Fruit fly (Drosophila melanogaster) whole organism, embryonic: ENCODE results near the gene CG42558.
A peak's percentile ranks its signal among the peaks of the same experiment; 100 is the strongest.

Experiments
- Abd-B ChIP-seq: fragments of 200-800 bp; sonication (Bioruptor generic); optimal IDR thresholded peaks from 2 replicates; lab custom pipeline; 2018; ENCODE audit warnings: missing biosample characterization, mild to moderate bottlenecking, missing genetic modification characterization, moderate library complexity
- Adf1 ChIP-seq: fragments of 200-800 bp; sonication (Bioruptor generic); IDR thresholded peaks from 2 replicates; pipeline ENCODE4 v1.3.6; 2022; ENCODE audit warnings: missing biosample characterization, missing genetic modification characterization
- Atf3 ChIP-seq: fragments of 200-800 bp; sonication (Bioruptor generic); optimal IDR thresholded peaks from 3 replicates; lab custom pipeline; 2016; ENCODE audit warnings: missing biosample characterization, missing genetic modification characterization
- Awh ChIP-seq: fragments of 200-800 bp; sonication (Bioruptor generic); IDR thresholded peaks from 2 replicates; pipeline ENCODE4, ENCODE4 v1.3.6; 2022; ENCODE audit warnings: missing biosample characterization, missing genetic modification characterization
- CG10209 ChIP-seq: fragments of 200-800 bp; sonication (Bioruptor generic); optimal IDR thresholded peaks from 3 replicates; lab custom pipeline; 2017; ENCODE audit warnings: missing biosample characterization, mild to moderate bottlenecking, missing genetic modification characterization, missing genetic modification reagents
- CG12236 ChIP-seq: fragments of 200-800 bp; sonication (Bioruptor generic); optimal IDR thresholded peaks from 2 replicates; lab custom pipeline; 2016; ENCODE audit warnings: missing biosample characterization, missing genetic modification characterization
- CG13424 ChIP-seq: fragments of 200-800 bp; sonication (Bioruptor generic); optimal IDR thresholded peaks from 2 replicates; lab custom pipeline; 2019; ENCODE audit warnings: missing biosample characterization, mild to moderate bottlenecking, missing genetic modification characterization, moderate library complexity
- CG13894 ChIP-seq: fragments of 200-800 bp; sonication (Bioruptor generic); optimal IDR thresholded peaks from 3 replicates; lab custom pipeline; 2018; ENCODE audit warnings: missing biosample characterization, mild to moderate bottlenecking, missing genetic modification characterization, moderate library complexity
- CG15011 ChIP-seq: fragments of 200-800 bp; sonication (Bioruptor generic); optimal IDR thresholded peaks from 3 replicates; lab custom pipeline; 2018; ENCODE audit warnings: missing biosample characterization, mild to moderate bottlenecking, missing genetic modification characterization
- CG16815 ChIP-seq: fragments of 200-800 bp; sonication (Bioruptor generic); optimal IDR thresholded peaks from 3 replicates; lab custom pipeline; 2017; ENCODE audit warnings: missing biosample characterization, mild to moderate bottlenecking, missing genetic modification characterization
- CG17361 ChIP-seq: fragments of 200-800 bp; sonication (Bioruptor generic); IDR thresholded peaks from 3 replicates; pipeline ENCODE4 v1.3.6; 2022; ENCODE audit warnings: missing biosample characterization, missing genetic modification characterization
- CG7786 ChIP-seq: fragments of 200-800 bp; sonication (Bioruptor generic); optimal IDR thresholded peaks from 2 replicates; lab custom pipeline; 2016; ENCODE audit warnings: missing biosample characterization, missing genetic modification characterization
- CG7928 ChIP-seq: fragments of 200-800 bp; sonication (Bioruptor generic); optimal IDR thresholded peaks from 2 replicates; lab custom pipeline; 2017; ENCODE audit warnings: missing biosample characterization, mild to moderate bottlenecking, missing genetic modification characterization
- CG7963 ChIP-seq: fragments of 200-800 bp; sonication (Bioruptor generic); IDR thresholded peaks from 3 replicates; pipeline ENCODE4 v1.3.6; 2022; ENCODE audit warnings: missing biosample characterization, missing genetic modification characterization; ENCODE audit not compliant: partially characterized antibody
- CG8281 ChIP-seq: fragments of 200-800 bp; sonication (Bioruptor generic); optimal IDR thresholded peaks from 2 replicates; lab custom pipeline; 2018; ENCODE audit warnings: missing biosample characterization, mild to moderate bottlenecking, missing genetic modification characterization, moderate library complexity
- CG8765 ChIP-seq: fragments of 200-800 bp; sonication (Bioruptor generic); IDR thresholded peaks from 2 replicates; pipeline ENCODE4 v1.3.6; 2022; ENCODE audit warnings: missing biosample characterization, missing genetic modification characterization
- CG8924 ChIP-seq: fragments of 200-800 bp; optimal IDR thresholded peaks from 3 replicates; lab custom pipeline; 2019; ENCODE audit warnings: missing biosample characterization, mild to moderate bottlenecking, missing genetic modification characterization, moderate library complexity
- CG9437 ChIP-seq: fragments of 200-800 bp; sonication (Bioruptor generic); optimal IDR thresholded peaks from 2 replicates; lab custom pipeline; 2018; ENCODE audit warnings: missing biosample characterization, mild to moderate bottlenecking, missing genetic modification characterization
- CG9932 ChIP-seq: fragments of 200-800 bp; sonication (Bioruptor generic); IDR thresholded peaks from 2 replicates; pipeline ENCODE4 v1.3.6; 2022; ENCODE audit warnings: missing biosample characterization, missing genetic modification characterization
- CoRest ChIP-seq: fragments of 200-800 bp; sonication (Bioruptor generic); optimal IDR thresholded peaks from 3 replicates; lab custom pipeline; 2018; ENCODE audit warnings: missing biosample characterization, mild to moderate bottlenecking, missing genetic modification characterization, moderate library complexity
- Dll ChIP-seq: fragments of 200-800 bp; sonication (Bioruptor generic); IDR thresholded peaks from 4 replicates; pipeline ENCODE4 v1.3.6; 2022; ENCODE audit warnings: missing biosample characterization, missing genetic modification characterization; ENCODE audit not compliant: partially characterized antibody
- Dref ChIP-seq: fragments of 200-800 bp; sonication (Bioruptor generic); IDR thresholded peaks from 2 replicates; pipeline ENCODE4 v1.3.6; 2022; ENCODE audit warnings: missing biosample characterization, missing genetic modification characterization
- Hand ChIP-seq: fragments of 200-800 bp; sonication (Bioruptor generic); optimal IDR thresholded peaks from 2 replicates; lab custom pipeline; 2017; ENCODE audit warnings: mild to moderate bottlenecking, missing biosample characterization, missing genetic modification reagents, missing genetic modification characterization
- Hr3 ChIP-seq: fragments of 200-800 bp; sonication (Bioruptor generic); optimal IDR thresholded peaks from 3 replicates; lab custom pipeline; 2016; ENCODE audit warnings: missing biosample characterization, missing genetic modification characterization
- Hr51 ChIP-seq, 2 experiments: fragments of 200-800 bp; sonication (Bioruptor generic); optimal IDR thresholded peaks; 2 replicates in 1 of 2; 3 replicates in 1 of 2; lab custom pipeline; 2016 to 2018; ENCODE audit warnings: missing biosample characterization in 2 of 2, missing genetic modification characterization in 2 of 2, mild to moderate bottlenecking in 1 of 2, moderate library complexity in 1 of 2
- Lim3 ChIP-seq: fragments of 200-800 bp; sonication (Bioruptor generic); IDR thresholded peaks from 2 replicates; pipeline ENCODE4 v1.3.6; 2022; ENCODE audit warnings: missing biosample characterization, missing genetic modification characterization
- MBD-R2 ChIP-seq: fragments of 200-800 bp; sonication (Bioruptor generic); IDR thresholded peaks from 2 replicates; pipeline ENCODE4 v1.3.6; 2022; ENCODE audit warnings: missing biosample characterization, missing genetic modification characterization
- Mes4 ChIP-seq: fragments of 200-800 bp; sonication (Bioruptor generic); optimal IDR thresholded peaks from 2 replicates; lab custom pipeline; 2016; ENCODE audit warnings: missing biosample characterization, missing genetic modification characterization
- Sin3A ChIP-seq: fragments of >200 bp; optimal IDR thresholded peaks from 2 replicates; lab custom pipeline; 2018
- cas ChIP-seq: fragments of 200-800 bp; sonication (Bioruptor generic); IDR thresholded peaks from 2 replicates; pipeline ENCODE4 v1.3.6; 2022; ENCODE audit warnings: missing biosample characterization, missing genetic modification characterization
- cato ChIP-seq: fragments of 200-800 bp; sonication (Bioruptor generic); optimal IDR thresholded peaks from 2 replicates; lab custom pipeline; 2016; ENCODE audit warnings: missing biosample characterization, missing genetic modification characterization, borderline replicate concordance
- chm ChIP-seq: fragments of 200-800 bp; sonication (Bioruptor generic); IDR thresholded peaks from 2 replicates; pipeline ENCODE4 v1.3.6; 2022; ENCODE audit warnings: missing biosample characterization, missing genetic modification characterization
- croc ChIP-seq: fragments of 200-800 bp; sonication (Bioruptor generic); conservative IDR thresholded peaks from 3 replicates; pipeline ENCODE4 v1.3.6; 2022; ENCODE audit warnings: missing biosample characterization, missing genetic modification characterization
- dmrt99B ChIP-seq: fragments of 200-800 bp; sonication (Bioruptor generic); optimal IDR thresholded peaks from 2 replicates; lab custom pipeline; 2018; ENCODE audit warnings: missing biosample characterization, mild to moderate bottlenecking, missing genetic modification characterization, moderate library complexity
- dpn ChIP-seq, 2 experiments: fragments of 200-800 bp; sonication (Bioruptor generic); optimal IDR thresholded peaks; 3 replicates each; lab custom pipeline; 2016; ENCODE audit warnings: missing biosample characterization in 2 of 2, missing genetic modification characterization in 2 of 2
- ems ChIP-seq: fragments of 200-800 bp; sonication (Bioruptor generic); optimal IDR thresholded peaks from 3 replicates; lab custom pipeline; 2016; ENCODE audit warnings: missing biosample characterization, missing genetic modification characterization
- fd3F ChIP-seq: fragments of 200-800 bp; sonication (Bioruptor generic); optimal IDR thresholded peaks from 2 replicates; lab custom pipeline; 2018; ENCODE audit warnings: missing biosample characterization, mild to moderate bottlenecking, missing genetic modification characterization, moderate library complexity
- mam ChIP-seq: fragments of 200-800 bp; sonication (Bioruptor generic); optimal IDR thresholded peaks from 3 replicates; lab custom pipeline; 2016; ENCODE audit warnings: missing biosample characterization, missing genetic modification characterization
- mirr ChIP-seq: fragments of 200-800 bp; sonication (Bioruptor generic); optimal IDR thresholded peaks from 3 replicates; lab custom pipeline; 2018; ENCODE audit warnings: missing biosample characterization, mild to moderate bottlenecking, missing genetic modification characterization
- odd ChIP-seq: fragments of 200-800 bp; sonication (Bioruptor generic); optimal IDR thresholded peaks from 2 replicates; lab custom pipeline; 2017; ENCODE audit warnings: missing biosample characterization, mild to moderate bottlenecking, missing genetic modification characterization
- onecut ChIP-seq: fragments of 200-800 bp; sonication (Bioruptor generic); IDR thresholded peaks from 2 replicates; pipeline ENCODE4 v1.3.6; 2022; ENCODE audit warnings: missing biosample characterization, missing genetic modification characterization
- pum ChIP-seq: fragments of 200-800 bp; sonication (Bioruptor generic); optimal IDR thresholded peaks from 2 replicates; lab custom pipeline; 2016; ENCODE audit warnings: missing biosample characterization, missing genetic modification characterization
- sens-2 ChIP-seq: fragments of 200-800 bp; sonication (Bioruptor generic); IDR thresholded peaks from 2 replicates; pipeline ENCODE4 v1.3.6; 2022; ENCODE audit warnings: missing biosample characterization, missing genetic modification characterization
- slp2 ChIP-seq: fragments of 200-800 bp; sonication (Bioruptor generic); optimal IDR thresholded peaks from 2 replicates; lab custom pipeline; 2016; ENCODE audit warnings: missing biosample characterization, missing genetic modification characterization
- sug ChIP-seq: fragments of 200-800 bp; optimal IDR thresholded peaks from 2 replicates; lab custom pipeline; 2019; ENCODE audit warnings: missing biosample characterization, mild to moderate bottlenecking, missing genetic modification characterization, moderate library complexity
- tin ChIP-seq: fragments of 200-800 bp; sonication (Bioruptor generic); optimal IDR thresholded peaks from 3 replicates; lab custom pipeline; 2016; ENCODE audit warnings: missing biosample characterization, missing genetic modification characterization
- tna ChIP-seq: fragments of 200-800 bp; sonication (Bioruptor generic); IDR thresholded peaks from 2 replicates; pipeline ENCODE4 v1.3.6; 2022; ENCODE audit warnings: missing biosample characterization, missing genetic modification characterization; ENCODE audit not compliant: partially characterized antibody
- ttk ChIP-seq: fragments of 200-800 bp; sonication (Bioruptor generic); IDR thresholded peaks from 2 replicates; pipeline ENCODE4 v2.1.2; 2022; ENCODE audit warnings: missing biosample characterization, missing genetic modification characterization
- vfl ChIP-seq: fragments of 200-800 bp; sonication (Bioruptor generic); optimal IDR thresholded peaks from 2 replicates; lab custom pipeline; 2016; ENCODE audit warnings: missing biosample characterization, missing genetic modification characterization
- zen ChIP-seq: fragments of 200-800 bp; sonication (Bioruptor generic); optimal IDR thresholded peaks from 3 replicates; lab custom pipeline; 2018; ENCODE audit warnings: missing biosample characterization, mild to moderate bottlenecking, missing genetic modification characterization, moderate library complexity
- zf30C ChIP-seq: fragments of 200-800 bp; sonication (Bioruptor generic); optimal IDR thresholded peaks from 3 replicates; lab custom pipeline; 2018; ENCODE audit warnings: missing biosample characterization, mild to moderate bottlenecking, missing genetic modification characterization

CG42558 gene

dm6 chr3R:29983073-29983544 is 50.0 kb downstream of the CG42558 start, which contains the start of gene CG7896 (continued):
- TF ChIP-seq tna (GFP tag; lab: Robert Waterston, UW) (no peak), croc (peak; percentile 76), fd3F (peak; percentile 41), CG8924 (tag; lab: Kevin White, UChicago) (peak; percentile 72), CG7786 (GFP tag; lab: Kevin White, UChicago) (no peak), Hr51 (GFP tag; optimal IDR thresholded peaks at IDR 0.05; lab: Kevin White, UChicago) (peak in 1 of 2 experiments; percentile 73), CG13424 (tag; lab: Kevin White, UChicago) (peak; percentile 80), odd (peak; percentile 59), CG13894 (tag; lab: Kevin White, UChicago) (no peak), Atf3 (no peak), sug (tag; lab: Kevin White, UChicago) (peak; percentile 53), CG9932 (GFP tag; lab: Robert Waterston, UW) (peak; percentile 83), CG9437 (GFP tag; lab: Kevin White, UChicago) (peak; percentile 38), onecut (GFP tag; lab: Robert Waterston, UW) (peak; percentile 59), zf30C (GFP tag; lab: Kevin White, UChicago) (peak; percentile 75), Dll (GFP tag; lab: Robert Waterston, UW) (no peak), ttk (GFP tag; lab: Robert Waterston, UW) (peak; percentile 78), tin (GFP tag; lab: Kevin White, UChicago) (peak; percentile 62), pum (GFP tag; lab: Kevin White, UChicago) (no peak), CG15011 (GFP tag; lab: Kevin White, UChicago) (peak; percentile 40), cato (GFP tag; lab: Kevin White, UChicago) (no peak), cas (GFP tag; lab: Robert Waterston, UW) (0 out of 2 replicates have a peak, but pooled peaks have one; percentile 14), MBD-R2 (GFP tag; lab: Robert Waterston, UW) (peak; percentile 51; the same call in 1 of the 2 replicates), dmrt99B (tag; lab: Kevin White, UChicago) (peak; percentile 75), CG7928 (GFP tag; lab: Kevin White, UChicago) (no peak), chm (no peak), Hand (peak; percentile 17), slp2 (GFP tag; lab: Kevin White, UChicago) (peak; percentile 35), Hr3 (GFP tag; lab: Kevin White, UChicago) (peak; percentile 65), CG7963 (GFP tag; lab: Robert Waterston, UW) (no peak), mam (GFP tag; lab: Kevin White, UChicago) (no peak), CG16815 (GFP tag; lab: Kevin White, UChicago) (peak; percentile 21), CoRest (tag; lab: Kevin White, UChicago) (peak; percentile 75), CG12236 (GFP tag; lab: Kevin White, UChicago) (no peak), Awh (peak; percentile 66), dpn (GFP tag; optimal IDR thresholded peaks at IDR 0.05; lab: Kevin White, UChicago) (peak; percentile 14 to 71), CG17361 (GFP tag; lab: Robert Waterston, UW) (peak; percentile 86), Dref (GFP tag; lab: Robert Waterston, UW) (no peak), Sin3A (lab: Kevin White, UChicago) (no peak), CG10209 (GFP tag; lab: Kevin White, UChicago) (peak; percentile 64), Abd-B (peak; percentile 54), Mes4 (GFP tag; lab: Kevin White, UChicago) (no peak), CG8765 (GFP tag; lab: Robert Waterston, UW) (peak; percentile 40; the same call in 1 of the 2 replicates), sens-2 (GFP tag; lab: Robert Waterston, UW) (no peak), Lim3 (0 out of 2 replicates have a peak, but pooled peaks have one; percentile 38), CG8281 (tag; lab: Kevin White, UChicago) (peak; percentile 29), zen (tag; lab: Kevin White, UChicago) (no peak), Adf1 (peak; percentile 31; the same call in 1 of the 2 replicates), ems (GFP tag; lab: Kevin White, UChicago) (peak; percentile 56), mirr (GFP tag; lab: Kevin White, UChicago) (peak; percentile 22), vfl (GFP tag; lab: Kevin White, UChicago) (no peak)
